Worm (Caenorhabditis elegans) whole organism, mixed stage, embryonic: ENCODE measurements around the gene T12A7.2.

Source experiments
- elt-3 ChIP-seq: fragments of 150-350 bp; optimal IDR thresholded peaks from 2 replicates; lab custom pipeline; 2014; ENCODE audit warnings: missing biosample characterization, missing genetic modification characterization
- lin-13 ChIP-seq: fragments of 150-350 bp; optimal IDR thresholded peaks from 2 replicates; lab custom pipeline; 2014; ENCODE audit warnings: missing biosample characterization, missing genetic modification characterization
- mep-1 ChIP-seq: fragments of 150-350 bp; optimal IDR thresholded peaks from 2 replicates; lab custom pipeline; 2017; ENCODE audit warnings: missing biosample characterization, missing genetic modification reagents, missing genetic modification characterization, inconsistent platforms
- sem-2 ChIP-seq: fragments of 200-800 bp; sonication (Bioruptor generic); optimal IDR thresholded peaks from 2 replicates; lab custom pipeline; 2018; ENCODE audit warnings: mild to moderate bottlenecking, missing genetic modification characterization, missing compliant biosample characterization
- snpc-4 ChIP-seq: fragments of 150-350 bp; optimal IDR thresholded peaks from 2 replicates; lab custom pipeline; 2014; ENCODE audit warnings: missing biosample characterization, missing genetic modification characterization

DNA sequence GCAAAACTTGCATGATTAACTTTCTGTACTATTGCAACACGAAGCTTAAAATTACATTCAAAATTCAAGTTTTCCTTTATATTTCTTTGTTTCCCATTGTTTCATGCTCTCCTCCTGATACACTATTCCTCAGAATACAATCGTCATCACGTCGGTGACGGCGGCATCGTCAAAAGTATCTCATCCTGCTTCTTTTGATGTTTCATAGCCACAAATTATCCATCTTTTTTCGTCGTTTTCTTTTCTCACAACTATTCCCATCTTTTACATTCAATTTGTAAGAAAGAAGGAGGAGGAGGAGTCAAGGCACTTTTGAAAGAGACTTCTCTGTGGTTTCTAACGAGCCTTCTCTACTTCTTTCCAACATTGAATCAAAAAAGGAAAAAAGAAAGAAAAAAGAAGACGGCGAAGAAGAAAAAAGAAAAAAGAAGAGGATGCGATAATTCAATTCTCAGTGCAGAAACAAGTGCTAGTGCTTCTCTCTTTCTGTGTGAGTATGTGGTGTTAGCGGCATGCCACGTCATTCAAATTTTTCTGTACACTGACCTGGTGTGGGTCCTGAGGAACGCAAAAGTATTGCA is 27.6 kb upstream of the T12A7.2 start:
- TF ChIP-seq snpc-4 (tag; lab: Kevin White, UChicago), result no peak
- no peak for TF ChIP-seq elt-3
- no peak for TF ChIP-seq lin-13 (tag; lab: Kevin White, UChicago)
- no peak for TF ChIP-seq mep-1 (tag; lab: Kevin White, UChicago)
- no peak for TF ChIP-seq sem-2 (GFP tag; lab: Kevin White, UChicago)
